Worm (Caenorhabditis elegans): ENCODE measurements around the gene cnc-9.

cnc-9 gene

DNA sequence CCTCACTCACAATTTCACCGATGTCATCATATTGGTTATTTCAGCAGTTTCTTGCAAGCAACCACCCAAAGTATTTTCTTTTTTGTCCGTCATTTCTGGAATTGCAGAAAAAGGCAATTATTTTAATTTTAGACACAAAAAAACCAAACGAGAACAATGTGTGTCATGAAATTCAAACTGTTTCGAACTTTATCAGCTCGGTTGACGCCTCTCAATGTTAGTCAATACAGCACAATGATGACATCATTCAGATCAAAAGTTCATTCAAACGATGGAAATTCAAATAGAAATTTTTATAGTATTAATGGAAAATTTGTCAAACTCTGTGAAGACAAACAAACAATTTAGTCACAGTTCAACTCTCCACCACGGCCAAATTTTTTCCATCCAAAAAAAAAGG lies 8.1 kb downstream of the cnc-9 start, which contains the start of gene fbxa-105 (continued):
- TF ChIP-seq T20F7.1 (GFP tag; optimal IDR thresholded peaks at IDR 0.05) (no peak), ztf-7 (tag; optimal IDR thresholded peaks at IDR 0.05) (no peak), F26F4.8 (GFP tag; conservative IDR thresholded peaks at IDR 0.05) (no peak), cey-2 (tag; optimal IDR thresholded peaks at IDR 0.05; ENCODE audit: borderline replicate concordance, insufficient read depth) (no peak), nhr-11 (tag; optimal IDR thresholded peaks at IDR 0.05) (no peak), zag-1 (tag; optimal IDR thresholded peaks at IDR 0.05) (no peak), egl-43 (GFP tag; IDR thresholded peaks at IDR 0.05) (no peak), aha-1 (tag) (no peak), mxl-3 (GFP tag; optimal IDR thresholded peaks at IDR 0.05) (no peak)

DNA sequence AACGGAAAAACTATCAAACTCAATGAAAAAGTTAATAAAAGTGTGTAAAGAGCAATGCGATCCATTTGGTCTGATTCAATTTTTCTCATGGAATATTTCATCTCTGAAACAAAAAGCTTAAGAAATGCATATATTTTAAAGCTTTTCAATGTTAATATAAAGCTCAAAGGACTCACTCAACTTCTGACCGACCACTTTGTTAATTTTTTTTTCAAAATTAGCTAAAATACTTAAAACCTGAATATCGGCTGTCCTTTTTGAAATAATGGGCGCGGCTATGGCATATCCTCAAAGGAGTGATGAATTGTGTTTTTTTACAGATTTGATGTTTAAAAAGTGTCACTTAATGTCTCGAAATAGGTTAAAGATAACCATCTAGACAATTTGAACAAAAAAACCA lies 10.2 kb downstream of the cnc-9 start, which contains the start of gene C02H6.1:
TSS of gene C02H6.1 (minus strand) at position 101 of the 400 bp plus-strand sequence.
- TF ChIP-seq ZK337.2 (GFP tag; IDR thresholded peaks at IDR 0.05) (no peak), tag-97 (GFP tag; IDR thresholded peaks at IDR 0.05) (no peak), rbr-2 (tag; optimal IDR thresholded peaks at IDR 0.05) (no peak), F10B5.3 (tag; optimal IDR thresholded peaks at IDR 0.05) (no peak), mdt-29 (GFP tag; IDR thresholded peaks at IDR 0.05) (no peak), hlh-11 (tag; optimal IDR thresholded peaks at IDR 0.05) (no peak), F49E8.2 (tag; optimal IDR thresholded peaks at IDR 0.05; ENCODE audit: borderline replicate concordance) (no peak)

DNA sequence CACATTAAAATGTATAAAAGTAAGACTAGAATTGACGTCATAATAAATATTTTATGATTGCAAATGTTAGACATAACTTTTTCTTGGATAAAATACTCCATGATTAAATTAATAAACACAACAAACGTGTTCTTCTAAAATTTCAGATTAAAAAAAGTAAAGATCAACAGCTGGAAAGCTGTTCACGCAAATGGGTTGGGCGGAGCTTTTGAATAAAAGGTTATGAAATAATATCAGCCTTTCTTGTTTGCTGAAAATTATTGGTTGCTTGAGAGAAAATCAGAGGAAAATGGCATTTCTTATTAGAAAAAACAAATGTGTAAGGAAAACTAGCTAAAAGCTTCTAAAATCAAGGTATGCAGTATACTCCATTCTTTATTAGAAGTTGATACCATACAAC lies 12.2 kb downstream of the cnc-9 start, which contains the start of gene C02H6.3:
TSS of gene C02H6.3 (minus strand) at position 101 of the 400 bp plus-strand sequence.
- TF ChIP-seq Y105C5A.15 (GFP tag; IDR thresholded peaks at IDR 0.05) (no peak), ceh-32 (tag; optimal IDR thresholded peaks at IDR 0.05; ENCODE audit: poor library complexity) (no peak), egl-43 (GFP tag; IDR thresholded peaks at IDR 0.05) (no peak), ZK546.5 (tag; optimal IDR thresholded peaks at IDR 0.05) (no peak), F37D6.2 (tag; optimal IDR thresholded peaks at IDR 0.05) (no peak), lin-13 (GFP tag; optimal IDR thresholded peaks at IDR 0.05) (no peak), ces-1 (GFP tag; optimal IDR thresholded peaks at IDR 0.05) (no peak), F44E2.7 (GFP tag; IDR thresholded peaks at IDR 0.05) (no peak), spr-3 (GFP tag; optimal IDR thresholded peaks at IDR 0.05) (no peak), T20F7.1 (GFP tag; optimal IDR thresholded peaks at IDR 0.05) (no peak), lir-3 (tag; optimal IDR thresholded peaks at IDR 0.05) (no peak), skn-1 (tag; optimal IDR thresholded peaks at IDR 0.05) (no peak), nhr-48 (tag; optimal IDR thresholded peaks at IDR 0.05) (no peak), zip-11 (GFP tag; IDR thresholded peaks at IDR 0.05) (no peak), mep-1 (tag; optimal IDR thresholded peaks at IDR 0.05) (no peak), nhr-11 (tag; optimal IDR thresholded peaks at IDR 0.05) (no peak), unc-39 (tag; optimal IDR thresholded peaks at IDR 0.05) (no peak), nhr-41 (GFP tag; IDR thresholded peaks at IDR 0.05) (no peak)

DNA sequence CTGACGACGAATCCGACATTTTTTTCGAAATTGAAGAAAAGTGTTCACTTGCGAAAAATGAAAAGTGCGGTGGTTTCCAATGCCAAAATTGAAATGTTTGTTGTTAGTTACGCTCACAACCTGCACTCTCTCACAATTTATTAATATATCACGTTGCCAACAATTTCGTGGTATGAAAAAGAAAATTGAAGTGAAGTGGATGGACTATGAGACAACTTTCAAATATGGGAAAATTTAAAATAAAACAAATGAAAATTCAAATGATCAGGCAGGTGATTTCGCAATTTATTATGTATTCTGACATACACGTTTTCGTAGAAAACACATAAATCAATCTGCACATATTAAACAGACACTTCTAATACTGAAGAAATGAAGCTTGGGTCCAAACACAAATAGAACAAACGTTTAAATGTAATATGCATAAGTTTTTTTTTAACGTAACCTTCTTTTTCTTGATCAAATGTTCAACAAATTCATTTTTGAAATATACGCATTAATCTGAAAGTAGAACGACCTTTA lies 13.9 kb downstream of the cnc-9 start, which contains the start of gene srp-6:
TSS of gene srp-6 (minus strand) at position 51 of the 522 bp plus-strand sequence.
- TF ChIP-seq zip-2 (tag; optimal IDR thresholded peaks at IDR 0.05) (no peak), nhr-11 (tag; optimal IDR thresholded peaks at IDR 0.05) (peak; percentile 9), dve-1 (tag; optimal IDR thresholded peaks at IDR 0.05; ENCODE audit: insufficient read depth) (peak; percentile 10), nhr-6 (tag; optimal IDR thresholded peaks at IDR 0.05) (no peak), unc-62 (GFP tag; optimal IDR thresholded peaks at IDR 0.05 in 1 of 2) (peak in 1 of 2 experiments; percentile 66), unc-62 (tag; optimal IDR thresholded peaks at IDR 0.05) (no peak)

Measured in whole organism, L4 larva.